Worm (Caenorhabditis elegans) whole organism, L2 larva: Measurements from ENCODE around the gene set-25.

Experiments
- aly-2 ChIP-seq: fragments of 150-350 bp; optimal IDR thresholded peaks from 2 replicates; lab custom pipeline; 2014; ENCODE audit warnings: missing biosample characterization, missing genetic modification characterization
- ama-1 ChIP-seq: fragments of 150-350 bp; optimal IDR thresholded peaks from 2 replicates; lab custom pipeline; 2018; ENCODE audit warnings: inconsistent platforms
- blmp-1 ChIP-seq: sonication (generic microtip); optimal IDR thresholded peaks from 2 replicates; lab custom pipeline; 2017; ENCODE audit warnings: missing genetic modification characterization, mild to moderate bottlenecking, missing compliant biosample characterization, antibody characterized with exemption, moderate library complexity; ENCODE audit not compliant: insufficient read depth
- crh-2 ChIP-seq: sonication (generic microtip); optimal IDR thresholded peaks from 2 replicates; lab custom pipeline; 2017; ENCODE audit warnings: missing biosample characterization, missing genetic modification characterization
- egl-27 ChIP-seq: sonication (generic microtip); optimal IDR thresholded peaks from 3 replicates; lab custom pipeline; 2017; ENCODE audit warnings: missing biosample characterization, missing genetic modification reagents, missing genetic modification characterization
- elt-1 ChIP-seq: fragments of 150-350 bp; optimal IDR thresholded peaks from 2 replicates; lab custom pipeline; 2014; ENCODE audit warnings: missing biosample characterization, missing genetic modification characterization
- elt-3 ChIP-seq: sonication (generic microtip); optimal IDR thresholded peaks from 2 replicates; lab custom pipeline; 2017; ENCODE audit warnings: missing biosample characterization, missing genetic modification characterization
- fos-1 ChIP-seq: fragments of 150-350 bp; optimal IDR thresholded peaks from 2 replicates; lab custom pipeline; 2014; ENCODE audit warnings: missing biosample characterization, missing genetic modification characterization
- gmeb-1 ChIP-seq: fragments of 150-350 bp; optimal IDR thresholded peaks from 2 replicates; lab custom pipeline; 2014; ENCODE audit warnings: missing biosample characterization, missing genetic modification characterization
- lin-13 ChIP-seq: fragments of 150-350 bp; optimal IDR thresholded peaks from 2 replicates; lab custom pipeline; 2014; ENCODE audit warnings: missing biosample characterization, missing genetic modification reagents, missing genetic modification characterization
- lin-39 ChIP-seq: fragments of 150-350 bp; optimal IDR thresholded peaks from 2 replicates; lab custom pipeline; 2014; ENCODE audit warnings: missing biosample characterization, missing genetic modification reagents, missing genetic modification characterization
- lsy-2 ChIP-seq, 2 experiments: fragments of 150-350 bp in 1 of 2; sonication (generic microtip) in 1 of 2; optimal IDR thresholded peaks; 2 replicates each; lab custom pipeline; 2014 to 2017; ENCODE audit warnings: missing biosample characterization in 2 of 2, missing genetic modification characterization in 2 of 2
- mbf-1 ChIP-seq: sonication (generic microtip); optimal IDR thresholded peaks from 2 replicates; lab custom pipeline; 2017; ENCODE audit warnings: missing biosample characterization, missing genetic modification characterization
- nhr-10 ChIP-seq: sonication (generic microtip); optimal IDR thresholded peaks from 2 replicates; lab custom pipeline; 2017; ENCODE audit warnings: missing biosample characterization, missing genetic modification characterization
- nhr-11 ChIP-seq: fragments of 150-350 bp; optimal IDR thresholded peaks from 2 replicates; lab custom pipeline; 2014; ENCODE audit warnings: missing biosample characterization, missing genetic modification characterization
- nhr-12 ChIP-seq: fragments of 150-350 bp; optimal IDR thresholded peaks from 2 replicates; lab custom pipeline; 2014; ENCODE audit warnings: missing biosample characterization, missing genetic modification characterization
- nhr-129 ChIP-seq: fragments of 150-350 bp; optimal IDR thresholded peaks from 2 replicates; lab custom pipeline; 2014; ENCODE audit warnings: missing biosample characterization, missing genetic modification characterization
- nhr-23 ChIP-seq: fragments of 150-350 bp; optimal IDR thresholded peaks from 2 replicates; lab custom pipeline; 2014; ENCODE audit warnings: missing biosample characterization, missing genetic modification reagents, missing genetic modification characterization
- nhr-237 ChIP-seq: fragments of 150-350 bp; optimal IDR thresholded peaks from 2 replicates; lab custom pipeline; 2014; ENCODE audit warnings: missing biosample characterization, missing genetic modification characterization
- nhr-6 ChIP-seq: fragments of 150-350 bp; optimal IDR thresholded peaks from 2 replicates; lab custom pipeline; 2014; ENCODE audit warnings: missing biosample characterization, missing genetic modification characterization
- nhr-77 ChIP-seq: fragments of 150-350 bp; optimal IDR thresholded peaks from 2 replicates; lab custom pipeline; 2014; ENCODE audit warnings: missing biosample characterization, missing genetic modification characterization
- peb-1 ChIP-seq: fragments of 150-350 bp; optimal IDR thresholded peaks from 2 replicates; lab custom pipeline; 2014; ENCODE audit warnings: missing biosample characterization, missing genetic modification characterization
- skn-1 ChIP-seq: sonication (generic microtip); optimal IDR thresholded peaks from 2 replicates; lab custom pipeline; 2017; ENCODE audit warnings: missing biosample characterization, missing genetic modification characterization
- sma-3 ChIP-seq: sonication (generic microtip); optimal IDR thresholded peaks from 2 replicates; lab custom pipeline; 2016; ENCODE audit warnings: missing genetic modification reagents, missing genetic modification characterization, missing compliant biosample characterization
- unc-39 ChIP-seq: fragments of 150-350 bp; optimal IDR thresholded peaks from 2 replicates; lab custom pipeline; 2014; ENCODE audit warnings: missing biosample characterization, missing genetic modification characterization
- unc-55 ChIP-seq: fragments of 150-350 bp; sonication (generic microtip); optimal IDR thresholded peaks from 3 replicates; lab custom pipeline; 2014; ENCODE audit warnings: missing biosample characterization, missing genetic modification reagents, missing genetic modification characterization
- zag-1 ChIP-seq: fragments of 150-350 bp; optimal IDR thresholded peaks from 2 replicates; lab custom pipeline; 2014; ENCODE audit warnings: missing biosample characterization, missing genetic modification characterization
- ztf-1 ChIP-seq: fragments of 200-800 bp; sonication (Bioruptor generic); conservative IDR thresholded peaks from 2 replicates; pipeline ENCODE4 v1.3.6; 2022; ENCODE audit warnings: missing genetic modification characterization, missing compliant biosample characterization
- ztf-4 ChIP-seq: fragments of 150-350 bp; optimal IDR thresholded peaks from 2 replicates; lab custom pipeline; 2014; ENCODE audit warnings: missing biosample characterization, missing genetic modification characterization

set-25 gene

ce11 chrIII:13292971-13293514 lies at the start of gene set-25:
TSS of gene set-25 (minus strand) at chrIII:13293090.
- TF ChIP-seq lsy-2 (tag; optimal IDR thresholded peaks at IDR 0.05; lab: Kevin White, UChicago) (peak in 1 of 2 experiments; percentile 37), sma-3 (peak; percentile 8)

ce11 chrIII:13342079-13342734 lies 49.3 kb upstream of the set-25 start, which contains the start of gene dro-1:
TSS of gene dro-1 (plus strand) at chrIII:13342684.
- TF ChIP-seq unc-39 (tag; lab: Kevin White, UChicago) (no peak), ama-1 (lab: Kevin White, UChicago) (no peak), nhr-23 (tag; lab: Kevin White, UChicago) (no peak), ztf-4 (tag; lab: Kevin White, UChicago) (no peak)

ce11 chrIII:13341275-13341626 lies 48.4 kb upstream of the set-25 start, which contains the start of gene nud-1:
TSS of gene nud-1 (plus strand) at chrIII:13341527.
- TF ChIP-seq egl-27 (tag; lab: Kevin White, UChicago): no peak
- TF ChIP-seq lin-13 (GFP tag; lab: Kevin White, UChicago): no peak
- TF ChIP-seq fos-1: no peak
- no peak for TF ChIP-seq crh-2 (tag; lab: Kevin White, UChicago)
- TF ChIP-seq skn-1 (tag; lab: Kevin White, UChicago): no peak
- no peak for TF ChIP-seq elt-1 (tag; lab: Kevin White, UChicago)
- no peak for TF ChIP-seq sma-3
- TF ChIP-seq nhr-6 (tag; lab: Kevin White, UChicago): no peak
- TF ChIP-seq ama-1 (lab: Kevin White, UChicago): no peak
- no peak for TF ChIP-seq nhr-10 (tag; lab: Kevin White, UChicago)
- TF ChIP-seq nhr-77 (tag; lab: Kevin White, UChicago): no peak
- no peak for TF ChIP-seq ztf-1 (GFP tag; lab: Robert Waterston, UW)
- no peak for TF ChIP-seq nhr-129 (tag; lab: Kevin White, UChicago)
- no peak for TF ChIP-seq unc-55 (GFP tag; lab: Kevin White, UChicago)
- TF ChIP-seq nhr-237 (tag; lab: Kevin White, UChicago): no peak
- no peak for TF ChIP-seq nhr-23 (tag; lab: Kevin White, UChicago)
- no peak for TF ChIP-seq elt-3
- no peak for TF ChIP-seq blmp-1 (tag; lab: Kevin White, UChicago)
- TF ChIP-seq aly-2 (tag; lab: Kevin White, UChicago): no peak
- no peak for TF ChIP-seq mbf-1 (tag; lab: Kevin White, UChicago)

- TF ChIP-seq unc-55 (GFP tag; lab: Kevin White, UChicago) (peak; percentile 46), lin-13 (GFP tag; lab: Kevin White, UChicago) (peak; percentile 68), nhr-12 (tag; lab: Kevin White, UChicago) (no peak), lsy-2 (tag; optimal IDR thresholded peaks at IDR 0.05; lab: Kevin White, UChicago) (peak in 1 of 2 experiments; percentile 72), gmeb-1 (peak; percentile 66), ama-1 (lab: Kevin White, UChicago) (no peak)
Observed at ce11 chrIII:13340504-13341274, 47.8 kb upstream of the set-25 start.

- TF ChIP-seq ztf-4 (tag; lab: Kevin White, UChicago): no peak
- TF ChIP-seq elt-1 (tag; lab: Kevin White, UChicago): no peak
- no peak for TF ChIP-seq lin-13 (GFP tag; lab: Kevin White, UChicago)
- TF ChIP-seq peb-1 (tag; lab: Kevin White, UChicago): no peak
- no peak for TF ChIP-seq ztf-1 (GFP tag; lab: Robert Waterston, UW)
- TF ChIP-seq, all 48 proteins: peak for 0
Observed at ce11 chrIII:13339672-13340071, 46.8 kb upstream of the set-25 start, which contains the start of gene F53A2.3. TSS of gene F53A2.3 (minus strand) at chrIII:13339772.

- no peak for TF ChIP-seq nhr-11
- no peak for TF ChIP-seq aly-2 (tag; lab: Kevin White, UChicago)
- no peak for TF ChIP-seq lin-39 (tag; lab: Kevin White, UChicago)
- TF ChIP-seq zag-1 (tag; lab: Kevin White, UChicago): no peak
- TF ChIP-seq nhr-129 (tag; lab: Kevin White, UChicago): no peak
Observed at ce11 chrIII:13333754-13334153, 40.9 kb upstream of the set-25 start, which contains the start of gene sdz-20. TSS of gene sdz-20 (plus strand) at chrIII:13334054.
